Fruit fly (Drosophila melanogaster): ENCODE results near the gene eIF4E1.

Gene eIF4E1

dm6 chr3L:9410754-9411423 is 8.6 kb upstream of the eIF4E1 start, which contains the start of the genes CG4022 and Cpsf5 (continued):
- TF ChIP-seq Pdp1 (GFP tag; optimal IDR thresholded peaks at IDR 0.05) (peak; percentile 70 to 79), Fer2 (tag; optimal IDR thresholded peaks at IDR 0.05) (peak; percentile 67), CG4820 (GFP tag; optimal IDR thresholded peaks at IDR 0.05) (peak; percentile 61), CG43689 (GFP tag; IDR thresholded peaks at IDR 0.05) (peak; percentile 71; the same call in 1 of the 2 replicates), Atf3 (GFP tag; optimal IDR thresholded peaks at IDR 0.05) (peak; percentile 36), Tbp (GFP tag; optimal IDR thresholded peaks at IDR 0.05) (no peak), Six4 (GFP tag; optimal IDR thresholded peaks at IDR 0.05) (peak; percentile 69), nom (GFP tag; optimal IDR thresholded peaks at IDR 0.05) (peak; percentile 28), CG16813 (GFP tag; IDR thresholded peaks at IDR 0.05; ENCODE audit: partially characterized antibody) (peak; percentile 48; the same call in 1 of the 3 replicates), seq (GFP tag; IDR thresholded peaks at IDR 0.05) (peak; percentile 74), CG2712 (tag; optimal IDR thresholded peaks at IDR 0.05) (peak; percentile 91), CG32767 (GFP tag; IDR thresholded peaks at IDR 0.05) (peak; percentile 91), dpn (GFP tag; optimal IDR thresholded peaks at IDR 0.05) (peak; percentile 66 to 85), CG7745 (tag; optimal IDR thresholded peaks at IDR 0.05) (peak; percentile 99), CG8388 (GFP tag; optimal IDR thresholded peaks at IDR 0.05) (peak; percentile 78), Meics (GFP tag; optimal IDR thresholded peaks at IDR 0.05) (peak; percentile 78), CG2120 (GFP tag; optimal IDR thresholded peaks at IDR 0.05) (peak; percentile 89), gem (tag; optimal IDR thresholded peaks at IDR 0.05) (peak; percentile 93), CG18476 (GFP tag; optimal IDR thresholded peaks at IDR 0.05) (peak; percentile 68), Kr (GFP tag; optimal IDR thresholded peaks at IDR 0.05) (no peak), CG30403 (GFP tag; optimal IDR thresholded peaks at IDR 0.05) (peak; percentile 90), zfh2 (GFP tag; optimal IDR thresholded peaks at IDR 0.05) (peak; percentile 72), hbn (GFP tag; IDR thresholded peaks at IDR 0.05; ENCODE audit: partially characterized antibody) (no peak), NC2β (GFP tag; optimal IDR thresholded peaks at IDR 0.05) (peak; percentile 44), YL-1 (GFP tag; optimal IDR thresholded peaks at IDR 0.05) (peak; percentile 88), CG17359 (tag; optimal IDR thresholded peaks at IDR 0.05) (peak; percentile 74), CG17361 (GFP tag; IDR thresholded peaks at IDR 0.05) (peak; percentile 82), Doc3 (GFP tag; IDR thresholded peaks at IDR 0.05; ENCODE audit: partially characterized antibody) (no peak), ssp (GFP tag; IDR thresholded peaks at IDR 0.05) (peak; percentile 70), Doc2 (GFP tag; IDR thresholded peaks at IDR 0.05) (no peak), hb (GFP tag; IDR thresholded peaks at IDR 0.05; ENCODE audit: partially characterized antibody) (no peak), Sry-δ (GFP tag; optimal IDR thresholded peaks at IDR 0.05) (peak; percentile 42), gro (GFP tag; optimal IDR thresholded peaks at IDR 0.05) (peak; percentile 23), Antp (GFP tag; optimal IDR thresholded peaks at IDR 0.05) (peak; percentile 48), CG11398 (GFP tag; optimal IDR thresholded peaks at IDR 0.05) (no peak), sr (GFP tag; IDR thresholded peaks at IDR 0.05) (0 out of 3 replicates have a peak, but pooled peaks have one; percentile 17), p53 (GFP tag; optimal IDR thresholded peaks at IDR 0.05) (no peak), CG8944 (GFP tag; optimal IDR thresholded peaks at IDR 0.05) (peak; percentile 3), rib (GFP tag; IDR thresholded peaks at IDR 0.05) (peak; percentile 89; the same call in 1 of the 2 replicates), CG9876 (GFP tag; optimal IDR thresholded peaks at IDR 0.05) (no peak), klu (GFP tag; IDR thresholded peaks at IDR 0.05) (peak; percentile 77), bcd (GFP tag; optimal IDR thresholded peaks at IDR 0.05) (peak; percentile 73), CG2129 (GFP tag; IDR thresholded peaks at IDR 0.05; ENCODE audit: partially characterized antibody) (no peak), dan (GFP tag; IDR thresholded peaks at IDR 0.05) (no peak), CG1647 (GFP tag; optimal IDR thresholded peaks at IDR 0.05) (peak; percentile 53), toy (GFP tag; IDR thresholded peaks at IDR 0.05) (peak; percentile 24; the same call in 1 of the 2 replicates), Dp (GFP tag; optimal IDR thresholded peaks at IDR 0.05) (peak; percentile 28), CG4730 (GFP tag; IDR thresholded peaks at IDR 0.05) (peak; percentile 62), otp (GFP tag; IDR thresholded peaks at IDR 0.05) (peak; percentile 74; the same call in 1 of the 3 replicates), Spps (tag; optimal IDR thresholded peaks at IDR 0.05) (peak; percentile 67)
